Worm (Caenorhabditis elegans) whole organism, young adult: Measurements from ENCODE around the gene srt-74.

ENCODE experiments used
- attf-6 ChIP-seq: fragments of 200-800 bp; sonication (Bioruptor generic); IDR thresholded peaks from 2 replicates; pipeline ENCODE4 v1.3.6; 2022; ENCODE audit warnings: missing genetic modification reagents, missing genetic modification characterization, missing compliant biosample characterization
- hrde-1 ChIP-seq: sonication (generic microtip); optimal IDR thresholded peaks from 2 replicates; lab custom pipeline; 2016; ENCODE audit warnings: missing genetic modification characterization, mild to moderate bottlenecking, missing compliant biosample characterization, moderate library complexity, missing genotype, missing genetic modification reagents, borderline replicate concordance
- lin-40 ChIP-seq: sonication (generic microtip); optimal IDR thresholded peaks from 2 replicates; lab custom pipeline; 2016; ENCODE audit warnings: missing genetic modification characterization, mild to moderate bottlenecking, missing compliant biosample characterization, missing genotype, missing genetic modification reagents
- pha-4 ChIP-seq: fragments of 150-350 bp; sonication (generic microtip); optimal IDR thresholded peaks from 2 replicates; lab custom pipeline; 2014; ENCODE audit warnings: missing biosample characterization, missing genetic modification reagents, missing genetic modification characterization
- zfh-2 ChIP-seq: fragments of 200-800 bp; sonication (Bioruptor generic); conservative IDR thresholded peaks from 2 replicates; pipeline ENCODE4 v1.3.6; 2022; ENCODE audit warnings: missing genetic modification reagents, missing genetic modification characterization, missing compliant biosample characterization

ce11 chrV:14256813-14257212, 25.3 kb downstream of the srt-74 start, which contains the start of gene sre-8:
- TF ChIP-seq hrde-1 (tag; lab: Kevin White, UChicago) (no peak), attf-6 (no peak), pha-4 (tag; lab: Kevin White, UChicago) (no peak), zfh-2 (no peak), lin-40 (no peak)
